Worm (Caenorhabditis elegans): ENCODE data around the gene T24B8.4.

DNA sequence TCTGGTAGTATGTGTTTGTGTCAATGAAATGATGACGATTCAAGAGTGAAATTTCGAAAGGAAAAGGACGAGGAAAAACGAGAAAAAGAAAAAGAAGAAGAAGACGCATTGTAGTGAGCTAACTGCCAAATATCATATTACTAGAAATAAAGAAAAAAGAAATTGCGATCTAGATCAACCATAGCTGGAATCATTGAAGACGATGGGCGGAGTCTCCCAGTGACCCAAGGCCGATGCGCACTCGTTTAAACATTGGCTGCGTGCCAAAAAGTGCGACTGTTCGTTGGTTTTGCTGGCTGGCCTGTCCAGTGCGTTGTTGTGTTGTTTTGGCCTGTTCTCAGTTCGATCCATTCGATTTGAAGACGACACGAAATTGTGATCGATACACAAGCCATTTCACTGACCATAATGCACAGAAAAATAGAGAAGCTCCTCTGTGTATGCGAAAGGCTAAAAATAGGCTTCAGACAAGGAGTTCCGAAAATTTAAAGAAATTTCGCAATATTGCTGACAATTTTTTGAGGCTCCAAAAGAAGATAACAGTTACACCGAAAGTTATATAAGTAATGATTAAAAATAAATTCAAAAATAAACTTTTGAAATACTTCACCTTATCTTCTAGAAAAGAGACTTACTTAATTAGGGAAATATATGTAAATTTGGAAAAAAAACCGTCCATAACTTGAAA lies 8.2 kb downstream of the T24B8.4 start:
- TF ChIP-seq ceh-48 (tag; optimal IDR thresholded peaks at IDR 0.05) (no peak), fkh-10 (GFP tag; optimal IDR thresholded peaks at IDR 0.05) (no peak), ama-1 (optimal IDR thresholded peaks at IDR 0.05) (no peak), sox-4 (tag; optimal IDR thresholded peaks at IDR 0.05) (no peak), pha-4 (tag; optimal IDR thresholded peaks at IDR 0.05) (no peak), tbx-2 (tag; optimal IDR thresholded peaks at IDR 0.05) (no peak), nfya-1 (tag; optimal IDR thresholded peaks at IDR 0.05) (no peak), T23F11.4 (GFP tag; optimal IDR thresholded peaks at IDR 0.05) (no peak), odd-2 (tag; optimal IDR thresholded peaks at IDR 0.05) (no peak), ceh-6 (GFP tag; optimal IDR thresholded peaks at IDR 0.05) (no peak), unc-42 (tag; optimal IDR thresholded peaks at IDR 0.05) (no peak), ceh-19 (GFP tag; optimal IDR thresholded peaks at IDR 0.05) (no peak), lin-11 (tag; optimal IDR thresholded peaks at IDR 0.05) (no peak), ceh-45 (GFP tag; IDR thresholded peaks at IDR 0.05) (no peak)

Data from whole organism, late embryonic.